Fruit fly (Drosophila melanogaster): Measurements from ENCODE around the gene CG32069.

DNA sequence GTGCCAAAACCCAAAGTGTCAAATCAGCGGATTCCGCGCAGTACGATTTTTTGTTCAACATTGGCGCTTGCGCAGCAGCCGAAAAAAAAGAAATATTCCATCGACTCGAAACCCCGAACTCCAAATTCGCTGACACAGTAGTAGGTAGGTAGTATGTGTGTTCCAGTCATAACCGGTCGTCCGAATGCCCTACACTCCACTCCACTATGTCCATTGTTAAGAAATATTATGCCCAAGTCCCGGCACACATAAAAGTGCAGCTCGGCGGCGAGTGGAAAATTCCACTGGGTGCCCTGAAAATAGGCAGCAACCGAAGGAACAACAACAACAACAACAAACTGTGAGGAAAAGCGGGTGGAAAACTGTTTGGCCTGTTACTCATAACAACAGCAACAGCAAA, 17.4 kb downstream of the CG32069 start:
- TF ChIP-seq Pif1A (GFP tag; optimal IDR thresholded peaks at IDR 0.05) (no peak), CG15710 (tag; optimal IDR thresholded peaks at IDR 0.05) (no peak), CG8159 (tag; optimal IDR thresholded peaks at IDR 0.05) (no peak), fd96Ca (GFP tag; IDR thresholded peaks at IDR 0.05) (no peak), rn (GFP tag; IDR thresholded peaks at IDR 0.05) (no peak), D1 (tag; optimal IDR thresholded peaks at IDR 0.05) (no peak), Snoo (tag; optimal IDR thresholded peaks at IDR 0.05) (no peak), CG12605 (GFP tag; IDR thresholded peaks at IDR 0.05) (no peak), CG34367 (tag; optimal IDR thresholded peaks at IDR 0.05) (no peak), EcR (GFP tag; optimal IDR thresholded peaks at IDR 0.05) (no peak), CG17806 (tag; optimal IDR thresholded peaks at IDR 0.05) (no peak), CG9948 (tag; optimal IDR thresholded peaks at IDR 0.05) (no peak), CG4496 (GFP tag; IDR thresholded peaks at IDR 0.05) (no peak)
